Worm (Caenorhabditis elegans) whole organism, L3 larva: ENCODE measurements around the gene sdc-2.

ENCODE experiments used
- R02D3.7 ChIP-seq: fragments of 150-350 bp; optimal IDR thresholded peaks from 2 replicates; lab custom pipeline; 2014; ENCODE audit warnings: missing biosample characterization, missing genetic modification characterization
- ZK546.5 ChIP-seq: sonication (generic microtip); optimal IDR thresholded peaks from 2 replicates; lab custom pipeline; 2017; ENCODE audit warnings: missing biosample characterization, missing genetic modification characterization
- aly-2 ChIP-seq: fragments of 150-350 bp; optimal IDR thresholded peaks from 2 replicates; lab custom pipeline; 2014; ENCODE audit warnings: missing biosample characterization, missing genetic modification characterization
- fkh-10 ChIP-seq: sonication (generic microtip); optimal IDR thresholded peaks from 2 replicates; lab custom pipeline; 2017; ENCODE audit warnings: missing biosample characterization, missing genetic modification reagents, missing genetic modification characterization
- mml-1 ChIP-seq: fragments of 150-350 bp; sonication (generic microtip); optimal IDR thresholded peaks from 3 replicates; lab custom pipeline; 2014; ENCODE audit warnings: missing biosample characterization, missing genetic modification characterization
- nfya-1 ChIP-seq: sonication (generic microtip); optimal IDR thresholded peaks from 2 replicates; lab custom pipeline; 2017; ENCODE audit warnings: missing genetic modification characterization, mild to moderate bottlenecking, missing compliant biosample characterization, antibody characterized with exemption, moderate library complexity; ENCODE audit not compliant: insufficient read depth
- nhr-11 ChIP-seq: fragments of 150-350 bp; optimal IDR thresholded peaks from 2 replicates; lab custom pipeline; 2014; ENCODE audit warnings: missing biosample characterization, missing genetic modification characterization
- nhr-12 ChIP-seq: fragments of 150-350 bp; optimal IDR thresholded peaks from 2 replicates; lab custom pipeline; 2014; ENCODE audit warnings: missing biosample characterization, missing genetic modification characterization
- nhr-25 ChIP-seq: sonication (generic microtip); optimal IDR thresholded peaks from 2 replicates; lab custom pipeline; 2017; ENCODE audit warnings: missing biosample characterization, missing genetic modification characterization
- pha-4 ChIP-seq: fragments of 150-350 bp; optimal IDR thresholded peaks from 2 replicates; lab custom pipeline; 2014; ENCODE audit warnings: missing biosample characterization, missing genetic modification reagents, missing genetic modification characterization

ce11 chrX:11481825-11482093 lies 40.7 kb upstream of the sdc-2 start:
- TF ChIP-seq R02D3.7 (tag; lab: Kevin White, UChicago), result no peak
- peak; percentile 29 for TF ChIP-seq pha-4 (tag; lab: Kevin White, UChicago)
- no peak for TF ChIP-seq fkh-10 (GFP tag; lab: Kevin White, UChicago)
- no peak for TF ChIP-seq nhr-12
- TF ChIP-seq mml-1 (tag; lab: Kevin White, UChicago), result no peak
- no peak for TF ChIP-seq nfya-1
- TF ChIP-seq aly-2 (tag; lab: Kevin White, UChicago), result no peak
- TF ChIP-seq nhr-25 (tag; lab: Kevin White, UChicago), result no peak
- TF ChIP-seq nhr-11 (tag; lab: Kevin White, UChicago), result no peak
- no peak for TF ChIP-seq ZK546.5
